Worm (Caenorhabditis elegans) whole organism, late embryonic: ENCODE results near the gene F27B10.1.

ENCODE experiments used
- C08G9.2 ChIP-seq: sonication (generic microtip); optimal IDR thresholded peaks from 2 replicates; lab custom pipeline; 2016; ENCODE audit warnings: mild to moderate bottlenecking, missing genetic modification characterization, moderate library complexity, missing compliant biosample characterization
- F13H6.1 ChIP-seq: sonication (generic microtip); optimal IDR thresholded peaks from 2 replicates; lab custom pipeline; 2016; ENCODE audit warnings: missing genetic modification characterization, missing compliant biosample characterization
- elt-2 ChIP-seq: sonication (generic microtip); optimal IDR thresholded peaks from 2 replicates; lab custom pipeline; 2016; ENCODE audit warnings: missing genetic modification reagents, missing genetic modification characterization, missing compliant biosample characterization
- gmeb-2 ChIP-seq: sonication (generic microtip); optimal IDR thresholded peaks from 2 replicates; lab custom pipeline; 2016; ENCODE audit warnings: missing genetic modification characterization, inconsistent platforms, missing compliant biosample characterization
- pax-1 ChIP-seq: fragments of 150-350 bp; optimal IDR thresholded peaks from 2 replicates; lab custom pipeline; 2014; ENCODE audit warnings: missing biosample characterization, missing genetic modification characterization
- sox-4 ChIP-seq: sonication (generic microtip); optimal IDR thresholded peaks from 2 replicates; lab custom pipeline; 2017; ENCODE audit warnings: mild to moderate bottlenecking, missing genetic modification characterization, inconsistent platforms, missing compliant biosample characterization
- unc-86 ChIP-seq: sonication (generic microtip); optimal IDR thresholded peaks from 2 replicates; lab custom pipeline; 2016; ENCODE audit warnings: missing genetic modification characterization, missing compliant biosample characterization

DNA sequence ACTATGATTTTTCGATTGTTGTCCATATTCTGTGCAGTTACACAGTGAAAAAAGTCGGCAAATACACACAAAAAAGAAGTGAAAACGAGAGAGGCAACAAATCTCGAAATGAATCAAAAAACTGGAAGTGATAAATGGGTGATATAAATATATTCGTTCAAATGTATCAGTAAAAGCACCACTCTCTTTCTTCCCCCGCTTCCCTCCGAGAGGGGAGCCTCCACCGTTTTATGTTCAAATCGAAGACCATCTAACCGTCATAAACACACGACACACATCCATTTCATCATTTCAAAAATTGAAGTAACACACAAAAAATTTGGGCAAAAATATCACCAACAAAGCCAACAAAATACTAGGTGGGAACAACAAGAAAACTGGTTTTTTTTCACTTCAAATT, 45.4 kb upstream of the F27B10.1 start, which contains the start of gene F20A1.6:
- TF ChIP-seq unc-86 (tag; lab: Kevin White, UChicago) (no peak), gmeb-2 (tag; lab: Kevin White, UChicago) (no peak), F13H6.1 (tag; lab: Kevin White, UChicago) (no peak), pax-1 (tag; lab: Kevin White, UChicago) (no peak), C08G9.2 (no peak), sox-4 (tag; lab: Kevin White, UChicago) (no peak), elt-2 (tag; lab: Kevin White, UChicago) (no peak)
